Fruit fly (Drosophila melanogaster) whole organism: ENCODE data around the gene CG31542.

Experiments used
- CG8478 ChIP-seq: fragments of >200 bp; optimal IDR thresholded peaks from 2 replicates; lab custom pipeline; 2018; ENCODE audit warnings: inconsistent platforms
- Dll ChIP-seq: fragments of >200 bp; optimal IDR thresholded peaks from 2 replicates; lab custom pipeline; 2017
- EcR ChIP-seq, 2 experiments: fragments of >200 bp; optimal IDR thresholded peaks; 2 replicates each; lab custom pipeline; 2017; ENCODE audit warnings: missing biosample characterization in 2 of 2, missing genetic modification characterization in 2 of 2, missing genetic modification reagents in 2 of 2
- pan ChIP-seq: fragments of >200 bp; optimal IDR thresholded peaks from 2 replicates; lab custom pipeline; 2017
- psq ChIP-seq: fragments of >200 bp; optimal IDR thresholded peaks from 2 replicates; lab custom pipeline; 2017
- usp ChIP-seq: fragments of >200 bp; optimal IDR thresholded peaks from 2 replicates; lab custom pipeline; 2017; ENCODE audit warnings: missing biosample characterization, missing genetic modification characterization, mixed read lengths

CG31542 gene

DNA sequence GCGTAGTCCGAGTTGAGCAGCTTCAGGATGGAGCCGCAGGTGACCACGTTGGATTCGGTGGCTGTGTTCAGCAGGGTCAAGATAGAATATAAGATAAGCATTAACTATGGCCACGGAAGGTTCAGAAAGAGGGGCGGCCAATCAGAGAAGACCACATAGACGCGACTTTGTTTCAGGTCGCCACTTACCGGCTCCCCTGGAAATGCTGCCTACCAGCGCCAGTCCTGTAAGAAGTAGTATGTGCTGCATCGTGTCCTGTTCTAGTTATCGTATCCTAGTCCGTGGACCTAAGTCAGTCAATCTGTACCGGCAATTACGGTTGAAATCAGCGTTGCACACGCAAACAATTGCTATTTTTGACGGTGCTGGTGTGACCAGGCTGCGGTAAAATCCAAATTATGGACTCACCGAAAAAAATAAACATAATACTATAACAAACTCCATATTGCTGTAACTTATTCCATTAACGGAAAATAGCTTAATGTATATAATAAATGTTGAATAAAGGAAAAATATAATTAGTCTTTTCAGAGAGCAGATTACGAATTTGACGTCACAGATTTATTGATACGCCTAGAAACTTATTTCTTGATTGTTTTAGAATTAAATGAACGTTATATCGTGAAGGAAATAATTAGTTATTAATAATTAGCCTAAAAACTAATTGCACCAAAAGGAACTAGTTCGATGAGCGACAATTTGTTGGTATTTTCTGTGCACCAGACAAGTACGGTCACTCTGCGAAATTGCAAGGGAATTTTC, 14.8 kb upstream of the CG31542 start, which contains the start of the genes CG11999 and CG1161:
CG11999 (minus strand) TSS at position 375 of the 762 bp plus-strand sequence.
CG1161 (plus strand) TSS at position 720 of the 762 bp plus-strand sequence.
- TF ChIP-seq pan (lab: Kevin White, UChicago) (no peak), usp (GFP tag; lab: Kevin White, UChicago) (no peak), Dll (lab: Kevin White, UChicago) (no peak), EcR (GFP tag; optimal IDR thresholded peaks at IDR 0.05; lab: Kevin White, UChicago) (no peak), CG8478 (lab: Kevin White, UChicago) (no peak), psq (lab: Kevin White, UChicago) (no peak)

DNA sequence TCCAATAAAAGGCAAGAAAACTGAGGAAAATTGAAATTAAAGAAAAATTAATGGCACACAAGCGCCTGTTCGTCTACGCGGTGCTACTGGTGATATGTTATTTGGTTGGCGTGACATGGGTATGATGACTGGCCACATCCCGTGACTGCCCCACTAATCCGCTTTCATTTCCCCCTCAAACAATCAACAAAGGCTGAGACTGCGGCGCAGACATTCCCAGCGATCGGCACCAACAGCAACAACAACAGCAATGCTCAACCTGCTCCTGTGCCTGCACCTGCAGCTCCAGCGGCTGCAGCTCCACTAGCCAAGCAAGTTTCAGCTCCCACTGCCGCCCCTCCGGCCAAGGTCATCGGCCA, 14.2 kb upstream of the CG31542 start:
- no peak for TF ChIP-seq psq (lab: Kevin White, UChicago)
- TF ChIP-seq pan (lab: Kevin White, UChicago), result no peak
- no peak for TF ChIP-seq CG8478 (lab: Kevin White, UChicago)
- TF ChIP-seq usp (GFP tag; lab: Kevin White, UChicago), result no peak
- no peak for TF ChIP-seq EcR (GFP tag; optimal IDR thresholded peaks at IDR 0.05; lab: Kevin White, UChicago)
- TF ChIP-seq Dll (lab: Kevin White, UChicago), result no peak

DNA sequence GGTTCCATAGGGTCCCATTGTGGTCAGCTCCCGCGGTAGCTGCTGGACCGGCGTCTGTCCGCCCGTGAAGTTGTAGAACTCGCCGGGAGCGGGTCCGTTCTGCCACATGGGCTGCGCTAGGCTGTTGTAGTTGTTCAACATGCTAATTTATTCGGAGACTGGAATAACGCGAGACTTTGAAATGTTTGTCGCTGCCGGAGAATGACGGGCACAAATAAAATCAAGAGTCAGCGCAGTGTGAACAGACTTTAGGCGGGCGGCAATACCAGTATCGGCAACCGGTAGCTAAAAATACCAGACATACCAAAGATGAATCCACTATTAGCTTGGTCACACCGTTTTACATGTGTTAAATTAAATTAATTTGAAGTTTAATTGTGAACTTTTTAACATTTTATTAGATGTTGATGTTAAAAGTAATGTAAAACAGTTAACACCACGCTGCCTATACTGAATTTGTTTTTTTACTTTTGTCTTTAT, 11.4 kb upstream of the CG31542 start, which contains the start of gene Prosbeta7:
Prosbeta7 (minus strand) TSS at position 430 of the 480 bp plus-strand sequence.
- no peak for TF ChIP-seq CG8478 (lab: Kevin White, UChicago)
- TF ChIP-seq EcR (GFP tag; optimal IDR thresholded peaks at IDR 0.05; lab: Kevin White, UChicago), result no peak
- TF ChIP-seq usp (GFP tag; lab: Kevin White, UChicago), result no peak
- TF ChIP-seq Dll (lab: Kevin White, UChicago), result no peak
- no peak for TF ChIP-seq pan (lab: Kevin White, UChicago)
- no peak for TF ChIP-seq psq (lab: Kevin White, UChicago)

DNA sequence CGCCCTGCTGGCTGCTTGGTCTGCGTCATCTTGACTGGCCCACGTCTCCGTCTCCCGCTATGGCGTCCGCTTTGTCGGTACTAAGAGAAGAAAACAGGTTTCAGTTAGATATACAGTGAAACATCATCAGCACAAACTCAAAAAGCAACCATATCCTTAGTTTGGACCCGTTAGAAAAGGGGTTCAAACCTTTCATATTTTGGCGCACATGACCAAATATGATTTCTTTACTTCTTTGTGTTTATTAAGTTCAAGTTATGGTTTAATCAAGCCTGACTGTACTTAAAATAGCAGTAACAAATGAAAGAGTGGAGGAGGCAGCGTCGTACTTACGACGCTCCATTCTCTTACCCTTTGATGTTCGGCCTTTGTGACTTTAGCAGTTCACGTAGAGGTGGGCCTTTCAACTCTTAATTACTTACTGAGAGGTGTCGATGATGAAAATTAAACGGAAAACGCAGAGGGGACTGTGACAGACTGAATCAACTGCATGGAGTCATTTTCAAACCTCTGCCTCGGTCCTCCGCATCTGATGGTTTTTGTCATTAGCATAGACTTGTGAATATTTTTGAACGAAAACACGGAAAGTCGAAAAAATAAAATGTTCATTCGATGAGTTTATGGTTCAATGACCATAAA, 7.5 kb upstream of the CG31542 start:
- TF ChIP-seq psq (lab: Kevin White, UChicago) (no peak), pan (lab: Kevin White, UChicago) (no peak), usp (GFP tag; lab: Kevin White, UChicago) (no peak), Dll (lab: Kevin White, UChicago) (no peak), CG8478 (lab: Kevin White, UChicago) (no peak), EcR (GFP tag; optimal IDR thresholded peaks at IDR 0.05; lab: Kevin White, UChicago) (no peak)

DNA sequence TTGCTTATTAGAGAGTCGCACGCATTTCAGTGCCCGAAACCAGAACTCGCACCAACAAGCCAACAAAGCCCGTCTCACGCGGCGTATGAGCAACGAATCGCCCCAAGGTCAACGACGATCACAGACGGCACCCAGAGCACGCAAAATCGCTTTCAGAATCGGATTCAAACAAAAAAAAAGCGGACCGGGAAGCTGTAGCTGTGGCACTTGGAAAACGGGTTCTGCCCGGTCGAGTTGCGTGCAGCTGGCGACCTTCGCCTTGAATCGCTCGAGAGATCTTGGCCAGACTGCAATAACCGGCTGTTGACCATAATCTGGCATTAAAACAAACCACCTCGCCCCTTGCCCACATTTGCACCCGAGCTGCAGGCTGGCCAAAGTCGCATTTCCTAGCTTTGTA, 5.9 kb upstream of the CG31542 start:
- TF ChIP-seq psq (lab: Kevin White, UChicago), result no peak
- no peak for TF ChIP-seq Dll (lab: Kevin White, UChicago)
- no peak for TF ChIP-seq usp (GFP tag; lab: Kevin White, UChicago)
- no peak for TF ChIP-seq CG8478 (lab: Kevin White, UChicago)
- TF ChIP-seq EcR (GFP tag; optimal IDR thresholded peaks at IDR 0.05; lab: Kevin White, UChicago), result no peak
- no peak for TF ChIP-seq pan (lab: Kevin White, UChicago)

DNA sequence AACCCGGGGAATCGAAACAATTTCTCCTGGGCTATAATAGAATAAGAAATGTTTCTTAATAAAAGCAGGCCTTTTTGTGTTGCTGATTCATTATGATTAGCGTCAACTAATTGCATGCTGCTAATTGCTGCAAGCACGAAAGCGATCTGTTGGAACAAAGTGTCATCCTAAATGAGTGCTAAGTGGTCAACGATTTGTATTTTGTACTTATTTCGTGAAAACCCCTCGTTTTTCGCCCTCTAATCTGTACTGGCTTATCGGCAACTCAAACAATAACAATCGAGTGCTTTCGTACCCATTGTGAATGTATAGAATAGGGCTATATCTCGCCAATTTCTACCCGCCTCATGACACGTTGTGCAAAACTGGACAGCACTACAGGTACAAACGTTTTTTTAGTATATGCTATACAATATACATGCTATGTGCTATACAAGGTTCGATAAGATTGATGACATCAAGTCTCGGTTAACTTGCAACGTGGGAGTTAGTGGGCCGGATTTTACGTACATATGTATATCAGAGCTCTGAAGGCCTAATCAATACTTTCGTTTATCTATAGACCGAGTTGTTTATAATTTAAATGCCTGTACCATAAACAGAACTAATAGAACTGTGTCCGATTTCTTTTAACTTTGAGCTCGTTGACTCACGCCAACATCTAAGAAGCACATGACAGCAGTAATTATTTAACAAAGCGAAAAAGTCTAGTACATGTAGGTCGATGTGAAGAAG, 4.6 kb upstream of the CG31542 start:
- TF ChIP-seq CG8478 (lab: Kevin White, UChicago) (no peak), Dll (lab: Kevin White, UChicago) (no peak), usp (GFP tag; lab: Kevin White, UChicago) (no peak), pan (lab: Kevin White, UChicago) (no peak), psq (lab: Kevin White, UChicago) (no peak), EcR (GFP tag; optimal IDR thresholded peaks at IDR 0.05; lab: Kevin White, UChicago) (no peak)

DNA sequence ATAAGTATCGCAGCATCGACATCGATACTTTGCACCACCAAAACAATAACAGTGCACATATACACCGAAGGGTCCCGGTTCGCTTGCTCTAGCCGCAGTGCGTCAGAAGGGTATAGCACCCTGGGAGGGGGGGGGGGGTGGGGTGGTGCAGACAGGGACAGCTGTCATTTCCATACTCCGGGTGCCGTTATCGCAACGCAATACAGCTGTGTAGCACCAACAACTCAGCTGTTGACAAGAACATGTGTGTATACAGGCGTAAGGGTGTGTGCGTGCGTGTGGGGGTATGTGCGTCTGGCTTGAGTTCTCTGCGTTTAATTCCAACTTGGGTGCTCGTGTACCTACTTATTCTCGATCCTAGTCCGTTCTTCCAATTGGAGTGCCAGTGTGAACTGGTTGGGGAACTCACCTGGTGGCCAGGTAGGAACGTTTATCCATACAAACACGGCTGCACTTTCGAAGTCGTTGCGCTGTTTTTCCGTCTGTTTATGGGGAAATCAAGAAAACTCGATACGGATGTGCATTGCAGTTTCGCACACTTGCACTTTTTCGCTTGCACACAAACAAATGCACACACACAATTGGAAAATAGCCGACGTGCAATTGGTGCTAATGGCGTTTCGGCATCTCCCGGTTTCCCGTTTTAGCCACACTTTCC, 1.7 kb upstream of the CG31542 start:
- TF ChIP-seq EcR (GFP tag; optimal IDR thresholded peaks at IDR 0.05; lab: Kevin White, UChicago), result no peak
- no peak for TF ChIP-seq CG8478 (lab: Kevin White, UChicago)
- TF ChIP-seq usp (GFP tag; lab: Kevin White, UChicago), result no peak
- TF ChIP-seq Dll (lab: Kevin White, UChicago), result no peak
- no peak for TF ChIP-seq pan (lab: Kevin White, UChicago)
- TF ChIP-seq psq (lab: Kevin White, UChicago), result no peak

DNA sequence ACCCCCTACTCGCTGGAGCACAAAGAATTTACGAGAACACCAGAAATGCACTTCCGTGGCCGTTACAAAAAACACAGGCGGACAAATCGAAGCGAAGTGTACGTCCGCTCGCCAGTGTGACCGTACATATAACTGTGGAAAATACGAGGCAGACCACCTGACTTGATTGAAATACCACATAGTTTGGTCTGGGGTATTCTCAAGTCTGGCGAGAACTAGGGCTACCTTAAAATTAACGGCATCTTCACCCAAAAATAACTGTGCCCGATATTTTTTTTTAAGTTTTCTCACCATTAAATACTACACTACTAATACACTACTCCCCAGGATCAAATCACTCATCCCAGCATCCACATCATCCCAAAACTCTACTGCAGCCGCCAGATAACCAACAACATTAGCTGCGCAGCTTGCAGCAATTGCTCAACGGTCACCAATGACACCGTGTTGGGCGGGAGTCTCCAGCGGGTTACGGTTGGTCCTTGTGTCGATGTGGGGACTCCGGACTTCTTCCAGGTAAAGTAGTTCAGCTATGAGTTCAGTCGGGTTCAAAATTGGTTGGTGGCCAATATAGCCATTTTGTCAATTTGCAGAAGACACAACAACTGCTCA, 1.1 kb upstream of the CG31542 start, which contains the start of gene Cerk:
Cerk (minus strand) TSS at position 137 of the 612 bp plus-strand sequence.
- no peak for TF ChIP-seq CG8478 (lab: Kevin White, UChicago)
- TF ChIP-seq usp (GFP tag; lab: Kevin White, UChicago), result no peak
- TF ChIP-seq Dll (lab: Kevin White, UChicago), result no peak
- TF ChIP-seq psq (lab: Kevin White, UChicago), result no peak
- no peak for TF ChIP-seq EcR (GFP tag; optimal IDR thresholded peaks at IDR 0.05; lab: Kevin White, UChicago)
- no peak for TF ChIP-seq pan (lab: Kevin White, UChicago)

DNA sequence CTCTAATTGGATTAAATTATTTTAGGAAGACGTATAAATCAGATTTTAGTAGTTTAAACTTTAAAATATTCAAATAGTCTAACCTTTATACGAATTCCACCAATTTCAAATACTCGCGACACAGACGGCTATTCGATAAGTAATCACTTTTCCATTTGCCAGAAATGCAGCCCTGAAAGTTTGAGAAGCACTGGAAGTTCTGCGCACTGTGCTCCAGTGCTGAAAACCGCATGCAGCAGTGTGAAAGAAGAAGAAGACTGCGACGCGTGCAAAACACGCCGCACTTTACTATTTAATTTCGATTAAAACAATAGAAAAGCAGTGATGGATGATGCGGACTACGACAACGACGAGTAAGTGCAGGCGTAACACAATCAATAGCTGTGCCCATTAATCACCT, 2.2 kb downstream of the CG31542 start, which contains the start of gene Polr2F:
Polr2F (plus strand) TSS at position 233 of the 400 bp plus-strand sequence.
- TF ChIP-seq usp (GFP tag; lab: Kevin White, UChicago) (no peak), psq (lab: Kevin White, UChicago) (peak; percentile 28)

DNA sequence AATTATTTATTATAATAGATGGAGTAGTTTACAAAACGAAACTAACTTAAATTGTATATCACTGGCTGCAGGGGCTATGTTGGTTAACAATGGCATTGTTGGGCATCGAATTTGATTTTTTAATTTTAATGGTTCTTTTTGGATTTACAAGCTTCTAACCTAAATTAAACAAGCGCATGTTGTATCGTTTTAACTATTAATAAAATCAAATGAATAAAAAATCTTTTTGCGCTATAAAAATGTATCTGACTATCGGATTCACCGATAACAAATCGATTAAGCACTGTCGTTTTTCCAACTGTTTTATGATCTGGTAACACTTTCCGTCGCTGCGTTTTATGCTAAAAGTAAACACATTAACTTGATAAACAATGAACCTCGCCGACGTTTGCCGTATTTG, 5.4 kb downstream of the CG31542 start, which contains the start of the genes hd and CG14667:
hd (minus strand) TSS at position 243 of the 400 bp plus-strand sequence.
CG14667 (plus strand) TSS at position 303 of the 400 bp plus-strand sequence.
- TF ChIP-seq CG8478 (lab: Kevin White, UChicago) (no peak), Dll (lab: Kevin White, UChicago) (no peak), psq (lab: Kevin White, UChicago) (no peak), usp (GFP tag; lab: Kevin White, UChicago) (no peak), pan (lab: Kevin White, UChicago) (no peak), EcR (GFP tag; optimal IDR thresholded peaks at IDR 0.05; lab: Kevin White, UChicago) (no peak)
